Fruit fly (Drosophila melanogaster) whole organism, embryonic: ENCODE measurements around the gene Fer3.
A peak's percentile ranks its signal among the peaks of the same experiment; 100 is the strongest.

Experiments used
- Aef1 ChIP-seq: fragments of 200-800 bp; sonication (Bioruptor generic); IDR thresholded peaks from 3 replicates; pipeline ENCODE4 v1.3.6; 2022; ENCODE audit warnings: missing biosample characterization, missing genetic modification characterization
- B-H1 ChIP-seq: fragments of 200-800 bp; sonication (Bioruptor generic); IDR thresholded peaks from 3 replicates; pipeline ENCODE4 v1.3.6; 2022; ENCODE audit warnings: missing biosample characterization, missing genetic modification characterization
- CG10462 ChIP-seq: fragments of 200-800 bp; sonication (Bioruptor generic); optimal IDR thresholded peaks from 2 replicates; lab custom pipeline; 2016; ENCODE audit warnings: missing biosample characterization, missing genetic modification characterization
- CG12391 ChIP-seq: fragments of 200-800 bp; sonication (Bioruptor generic); optimal IDR thresholded peaks from 3 replicates; lab custom pipeline; 2018; ENCODE audit warnings: missing biosample characterization, mild to moderate bottlenecking, missing genetic modification characterization, moderate library complexity
- CG13624 ChIP-seq: fragments of 200-800 bp; sonication (Bioruptor generic); optimal IDR thresholded peaks from 2 replicates; lab custom pipeline; 2016; ENCODE audit warnings: missing biosample characterization, missing genetic modification characterization
- CG1529 ChIP-seq: fragments of 200-800 bp; sonication (Bioruptor generic); optimal IDR thresholded peaks from 3 replicates; lab custom pipeline; 2018; ENCODE audit warnings: missing biosample characterization, missing genetic modification characterization
- CG4617 ChIP-seq: fragments of 200-800 bp; sonication (Bioruptor generic); optimal IDR thresholded peaks from 3 replicates; lab custom pipeline; 2016; ENCODE audit warnings: missing biosample characterization, missing genetic modification characterization, borderline replicate concordance
- CG4854 ChIP-seq: fragments of 200-800 bp; sonication (Bioruptor generic); optimal IDR thresholded peaks from 2 replicates; lab custom pipeline; 2016; ENCODE audit warnings: missing biosample characterization, missing genetic modification characterization, inconsistent platforms
- CG6254 ChIP-seq: fragments of 200-800 bp; sonication (Bioruptor generic); optimal IDR thresholded peaks from 3 replicates; lab custom pipeline; 2017; ENCODE audit warnings: mild to moderate bottlenecking, missing biosample characterization, missing genetic modification reagents, missing genetic modification characterization
- CG8281 ChIP-seq: fragments of 200-800 bp; sonication (Bioruptor generic); optimal IDR thresholded peaks from 2 replicates; lab custom pipeline; 2018; ENCODE audit warnings: missing biosample characterization, mild to moderate bottlenecking, missing genetic modification characterization, moderate library complexity
- CG8359 ChIP-seq: fragments of 200-800 bp; sonication (Bioruptor generic); optimal IDR thresholded peaks from 2 replicates; lab custom pipeline; 2017; ENCODE audit warnings: missing biosample characterization, mild to moderate bottlenecking, missing genetic modification characterization, borderline replicate concordance
- CG8924 ChIP-seq: fragments of 200-800 bp; optimal IDR thresholded peaks from 3 replicates; lab custom pipeline; 2019; ENCODE audit warnings: missing biosample characterization, mild to moderate bottlenecking, missing genetic modification characterization, moderate library complexity
- Dbx ChIP-seq: fragments of 200-800 bp; sonication (Bioruptor generic); IDR thresholded peaks from 3 replicates; pipeline ENCODE4 v1.3.6; 2022; ENCODE audit warnings: missing biosample characterization, missing genetic modification characterization
- Doc2 ChIP-seq: fragments of 200-800 bp; sonication (Bioruptor generic); IDR thresholded peaks from 2 replicates; pipeline ENCODE4 v1.3.6; 2022; ENCODE audit warnings: missing biosample characterization, missing genetic modification characterization
- Dref ChIP-seq: fragments of 200-800 bp; sonication (Bioruptor generic); IDR thresholded peaks from 2 replicates; pipeline ENCODE4 v1.3.6; 2022; ENCODE audit warnings: missing biosample characterization, missing genetic modification characterization
- ERR ChIP-seq: fragments of 200-800 bp; sonication (Bioruptor generic); optimal IDR thresholded peaks from 2 replicates; lab custom pipeline; 2016; ENCODE audit warnings: missing biosample characterization, missing genetic modification characterization
- Elba2 ChIP-seq: fragments of 200-800 bp; sonication (Bioruptor generic); optimal IDR thresholded peaks from 3 replicates; lab custom pipeline; 2016; ENCODE audit warnings: missing biosample characterization, missing genetic modification characterization
- Gug ChIP-seq: fragments of 200-800 bp; sonication (Bioruptor generic); IDR thresholded peaks from 4 replicates; pipeline ENCODE4 v1.3.6; 2022; ENCODE audit warnings: missing biosample characterization, missing genetic modification characterization
- Hand ChIP-seq: fragments of 200-800 bp; sonication (Bioruptor generic); optimal IDR thresholded peaks from 2 replicates; lab custom pipeline; 2017; ENCODE audit warnings: mild to moderate bottlenecking, missing biosample characterization, missing genetic modification reagents, missing genetic modification characterization
- Hmx ChIP-seq: fragments of 200-800 bp; sonication (Bioruptor generic); optimal IDR thresholded peaks from 2 replicates; lab custom pipeline; 2016; ENCODE audit warnings: missing biosample characterization, missing genetic modification characterization
- Hr51 ChIP-seq, 2 experiments: fragments of 200-800 bp; sonication (Bioruptor generic); optimal IDR thresholded peaks; 2 replicates in 1 of 2; 3 replicates in 1 of 2; lab custom pipeline; 2016 to 2018; ENCODE audit warnings: missing biosample characterization in 2 of 2, missing genetic modification characterization in 2 of 2, mild to moderate bottlenecking in 1 of 2, moderate library complexity in 1 of 2
- Jarid2 ChIP-seq: fragments of 200-800 bp; sonication (Bioruptor generic); optimal IDR thresholded peaks from 3 replicates; lab custom pipeline; 2017; ENCODE audit warnings: mild to moderate bottlenecking, missing biosample characterization, missing genetic modification reagents, missing genetic modification characterization
- Lim3 ChIP-seq: fragments of 200-800 bp; sonication (Bioruptor generic); IDR thresholded peaks from 2 replicates; pipeline ENCODE4 v1.3.6; 2022; ENCODE audit warnings: missing biosample characterization, missing genetic modification characterization
- Mes4 ChIP-seq: fragments of 200-800 bp; sonication (Bioruptor generic); optimal IDR thresholded peaks from 2 replicates; lab custom pipeline; 2016; ENCODE audit warnings: missing biosample characterization, missing genetic modification characterization
- NC2α ChIP-seq: fragments of 200-800 bp; sonication (Bioruptor generic); optimal IDR thresholded peaks from 2 replicates; lab custom pipeline; 2016; ENCODE audit warnings: missing biosample characterization, missing genetic modification characterization
- NfI ChIP-seq: fragments of 200-800 bp; sonication (Bioruptor generic); optimal IDR thresholded peaks from 3 replicates; lab custom pipeline; 2018; ENCODE audit warnings: missing biosample characterization, mild to moderate bottlenecking, missing genetic modification characterization, moderate library complexity
- Sox100B ChIP-seq: fragments of 200-800 bp; sonication (Bioruptor generic); optimal IDR thresholded peaks from 3 replicates; lab custom pipeline; 2018; ENCODE audit warnings: missing biosample characterization, mild to moderate bottlenecking, missing genetic modification characterization
- Trl ChIP-seq, 3 experiments: fragments of >200 bp in 2 of 3; fragments of 200-800 bp in 1 of 3; sonication (Bioruptor generic) in 1 of 3; optimal IDR thresholded peaks; 2 replicates in 1 of 3; 3 replicates in 2 of 3; lab custom pipeline; 2016 to 2017; ENCODE audit warnings: missing biosample characterization in 1 of 3, missing genetic modification characterization in 1 of 3
- aop ChIP-seq: fragments of 200-800 bp; sonication (Bioruptor generic); IDR thresholded peaks from 2 replicates; pipeline ENCODE4 v1.3.6; 2022; ENCODE audit warnings: missing biosample characterization, missing genetic modification characterization
- ase ChIP-seq: fragments of 200-800 bp; sonication (Bioruptor generic); IDR thresholded peaks from 3 replicates; pipeline ENCODE4 v1.3.6; 2022; ENCODE audit warnings: missing biosample characterization, missing genetic modification characterization
- bcd ChIP-seq: fragments of 200-800 bp; sonication (Bioruptor generic); optimal IDR thresholded peaks from 2 replicates; lab custom pipeline; 2017; ENCODE audit warnings: missing biosample characterization, mild to moderate bottlenecking, missing genetic modification characterization
- chinmo ChIP-seq: fragments of 200-800 bp; sonication (Bioruptor generic); IDR thresholded peaks from 4 replicates; pipeline ENCODE4 v1.3.6; 2022; ENCODE audit warnings: missing biosample characterization, missing genetic modification characterization; ENCODE audit not compliant: partially characterized antibody
- cwo ChIP-seq: fragments of 200-800 bp; sonication (Bioruptor generic); optimal IDR thresholded peaks from 3 replicates; lab custom pipeline; 2017; ENCODE audit warnings: missing biosample characterization, missing genetic modification characterization, mild to moderate bottlenecking, moderate library complexity, missing genetic modification reagents
- fu2 ChIP-seq: fragments of 200-800 bp; sonication (Bioruptor generic); optimal IDR thresholded peaks from 2 replicates; lab custom pipeline; 2016; ENCODE audit warnings: missing biosample characterization, missing genetic modification characterization
- ham ChIP-seq: fragments of 200-800 bp; sonication (Bioruptor generic); IDR thresholded peaks from 2 replicates; pipeline ENCODE4 v1.3.6; 2022; ENCODE audit warnings: missing biosample characterization, missing genetic modification characterization
- kay ChIP-seq: fragments of 200-800 bp; sonication (Bioruptor generic); optimal IDR thresholded peaks from 2 replicates; lab custom pipeline; 2016; ENCODE audit warnings: missing biosample characterization, missing genetic modification characterization
- klu ChIP-seq: fragments of 200-800 bp; sonication (Bioruptor generic); IDR thresholded peaks from 2 replicates; pipeline ENCODE4 v1.3.6; 2022; ENCODE audit warnings: missing biosample characterization, missing genetic modification characterization
- lab ChIP-seq: fragments of 200-800 bp; sonication (Bioruptor generic); optimal IDR thresholded peaks from 3 replicates; lab custom pipeline; 2017; ENCODE audit warnings: missing biosample characterization, missing genetic modification characterization, mild to moderate bottlenecking, moderate library complexity, missing genetic modification reagents
- psq ChIP-seq: fragments of 200-800 bp; sonication (Bioruptor generic); optimal IDR thresholded peaks from 2 replicates; lab custom pipeline; 2017; ENCODE audit warnings: missing biosample characterization, missing genetic modification characterization
- ranshi ChIP-seq: fragments of 200-800 bp; sonication (Bioruptor generic); IDR thresholded peaks from 2 replicates; pipeline ENCODE4 v1.3.6; 2022; ENCODE audit warnings: missing biosample characterization, missing genetic modification characterization
- sc ChIP-seq, 3 experiments: fragments of >200 bp in 2 of 3; fragments of 200-800 bp in 1 of 3; sonication (Bioruptor generic) in 1 of 3; optimal IDR thresholded peaks; 2 replicates in 2 of 3; 3 replicates in 1 of 3; lab custom pipeline; 2017; ENCODE audit warnings: mild to moderate bottlenecking in 1 of 3, missing biosample characterization in 1 of 3, missing genetic modification characterization in 1 of 3, missing genetic modification reagents in 1 of 3
- sens-2 ChIP-seq: fragments of 200-800 bp; sonication (Bioruptor generic); IDR thresholded peaks from 2 replicates; pipeline ENCODE4 v1.3.6; 2022; ENCODE audit warnings: missing biosample characterization, missing genetic modification characterization
- sima ChIP-seq: fragments of 200-800 bp; sonication (Bioruptor generic); optimal IDR thresholded peaks from 2 replicates; lab custom pipeline; 2016; ENCODE audit warnings: missing biosample characterization, missing genetic modification characterization
- sisA ChIP-seq: fragments of 200-800 bp; sonication (Bioruptor generic); IDR thresholded peaks from 2 replicates; pipeline ENCODE4 v1.3.6; 2022; ENCODE audit warnings: missing biosample characterization, missing genetic modification characterization
- stwl ChIP-seq: fragments of 200-800 bp; sonication (Bioruptor generic); optimal IDR thresholded peaks from 3 replicates; lab custom pipeline; 2018; ENCODE audit warnings: missing biosample characterization, mild to moderate bottlenecking, missing genetic modification characterization, moderate library complexity
- tna ChIP-seq: fragments of 200-800 bp; sonication (Bioruptor generic); IDR thresholded peaks from 2 replicates; pipeline ENCODE4 v1.3.6; 2022; ENCODE audit warnings: missing biosample characterization, missing genetic modification characterization; ENCODE audit not compliant: partially characterized antibody
- trem ChIP-seq: fragments of 200-800 bp; optimal IDR thresholded peaks from 3 replicates; lab custom pipeline; 2019; ENCODE audit warnings: missing biosample characterization, mild to moderate bottlenecking, missing genetic modification characterization, moderate library complexity
- vfl ChIP-seq: fragments of 200-800 bp; sonication (Bioruptor generic); optimal IDR thresholded peaks from 2 replicates; lab custom pipeline; 2016; ENCODE audit warnings: missing biosample characterization, missing genetic modification characterization
- zf30C ChIP-seq: fragments of 200-800 bp; sonication (Bioruptor generic); optimal IDR thresholded peaks from 3 replicates; lab custom pipeline; 2018; ENCODE audit warnings: missing biosample characterization, mild to moderate bottlenecking, missing genetic modification characterization

Fer3 gene

dm6 chr3R:11673955-11674663 lies 20.0 kb downstream of the Fer3 start, which contains the start of gene CG14715 (continued):
- TF ChIP-seq Hr51 (GFP tag; optimal IDR thresholded peaks at IDR 0.05; lab: Kevin White, UChicago) (peak in 1 of 2 experiments; percentile 50), CG12391 (peak; percentile 76), B-H1 (GFP tag; lab: Robert Waterston, UW) (0 out of 3 replicates have a peak, but pooled peaks have one; percentile 16), ERR (GFP tag; lab: Kevin White, UChicago) (no peak), Doc2 (GFP tag; lab: Robert Waterston, UW) (no peak), ranshi (GFP tag; lab: Robert Waterston, UW) (peak; percentile 64), zf30C (GFP tag; lab: Kevin White, UChicago) (no peak), Sox100B (GFP tag; lab: Kevin White, UChicago) (no peak), Hand (GFP tag; lab: Kevin White, UChicago) (no peak), tna (GFP tag; lab: Robert Waterston, UW) (no peak), trem (tag; lab: Kevin White, UChicago) (peak; percentile 65), sima (GFP tag; lab: Kevin White, UChicago) (no peak), ase (GFP tag; lab: Robert Waterston, UW) (no peak), Gug (GFP tag; lab: Robert Waterston, UW) (peak; percentile 53; the same call in 1 of the 4 replicates), kay (GFP tag; lab: Kevin White, UChicago) (peak; percentile 11), Jarid2 (no peak), Dbx (no peak), lab (GFP tag; lab: Kevin White, UChicago) (no peak), ham (GFP tag; lab: Robert Waterston, UW) (no peak), NC2α (no peak), cwo (GFP tag; lab: Kevin White, UChicago) (no peak), CG4854 (no peak), bcd (GFP tag; lab: Kevin White, UChicago) (peak; percentile 25), CG8281 (tag; lab: Kevin White, UChicago) (no peak), CG8359 (GFP tag; lab: Kevin White, UChicago) (no peak), CG10462 (GFP tag; lab: Kevin White, UChicago) (no peak), CG6254 (GFP tag; lab: Kevin White, UChicago) (no peak), Hmx (GFP tag; lab: Kevin White, UChicago) (no peak), Mes4 (GFP tag; lab: Kevin White, UChicago) (peak; percentile 13), NfI (no peak), aop (no peak), CG4617 (peak; percentile 68), sisA (GFP tag; lab: Robert Waterston, UW) (peak; percentile 49), stwl (tag; lab: Kevin White, UChicago) (peak; percentile 69), Trl (optimal IDR thresholded peaks at IDR 0.05; lab: Kevin White, UChicago) (no peak), Trl (GFP tag; optimal IDR thresholded peaks at IDR 0.05; lab: Kevin White, UChicago) (no peak), Aef1 (GFP tag; lab: Robert Waterston, UW) (no peak), CG1529 (GFP tag; lab: Kevin White, UChicago) (no peak), Dref (GFP tag; lab: Robert Waterston, UW) (no peak), Lim3 (GFP tag; lab: Robert Waterston, UW) (no peak), chinmo (GFP tag; lab: Robert Waterston, UW) (no peak), sc (optimal IDR thresholded peaks at IDR 0.05; lab: Kevin White, UChicago) (no peak), sc (GFP tag; optimal IDR thresholded peaks at IDR 0.05; lab: Kevin White, UChicago) (no peak), vfl (GFP tag; lab: Kevin White, UChicago) (no peak), klu (GFP tag; lab: Robert Waterston, UW) (no peak), CG13624 (GFP tag; lab: Kevin White, UChicago) (peak; percentile 51), Elba2 (peak; percentile 4), sens-2 (no peak), psq (GFP tag; lab: Kevin White, UChicago) (no peak), CG8924 (peak; percentile 17), fu2 (no peak)
